Fruit fly (Drosophila melanogaster) whole organism, larva: ENCODE data around the gene Kots.

Experiments used
- noc ChIP-seq: fragments of 200-800 bp; sonication (Bioruptor generic); optimal IDR thresholded peaks from 3 replicates; lab custom pipeline; 2019; ENCODE audit warnings: missing biosample characterization, mild to moderate bottlenecking, missing genetic modification characterization, moderate library complexity

The Kots gene

dm6 chr3R:13976070-13976492 is 12.1 kb upstream of the Kots start:
- TF ChIP-seq noc (tag; lab: Kevin White, UChicago) = no peak

DNA sequence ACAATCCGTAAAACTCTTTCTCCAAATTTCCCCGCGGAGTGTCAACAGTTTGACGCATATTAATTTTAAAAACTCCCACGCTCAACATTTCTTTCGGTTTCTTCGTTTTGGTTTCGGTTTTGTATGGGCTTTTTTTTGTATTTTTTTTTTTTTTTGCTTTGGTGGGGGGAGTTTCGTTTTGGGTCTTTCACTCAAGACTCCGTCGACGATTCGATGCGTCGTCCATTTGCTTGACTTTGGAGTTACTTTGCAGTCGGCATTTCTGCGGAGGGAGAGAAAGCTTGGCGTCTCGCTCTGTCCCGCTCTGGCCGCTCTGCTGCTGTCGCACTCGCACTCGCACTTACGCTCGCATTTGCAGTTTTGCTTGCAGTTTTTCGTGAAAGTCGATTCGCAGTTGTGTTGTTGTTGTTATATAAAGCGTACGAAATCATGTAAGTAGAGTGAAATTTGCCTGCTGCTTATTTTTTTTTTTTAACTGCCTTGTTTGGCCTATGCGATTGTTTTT is 10.8 kb upstream of the Kots start:
- TF ChIP-seq noc (tag; lab: Kevin White, UChicago) = no peak

DNA sequence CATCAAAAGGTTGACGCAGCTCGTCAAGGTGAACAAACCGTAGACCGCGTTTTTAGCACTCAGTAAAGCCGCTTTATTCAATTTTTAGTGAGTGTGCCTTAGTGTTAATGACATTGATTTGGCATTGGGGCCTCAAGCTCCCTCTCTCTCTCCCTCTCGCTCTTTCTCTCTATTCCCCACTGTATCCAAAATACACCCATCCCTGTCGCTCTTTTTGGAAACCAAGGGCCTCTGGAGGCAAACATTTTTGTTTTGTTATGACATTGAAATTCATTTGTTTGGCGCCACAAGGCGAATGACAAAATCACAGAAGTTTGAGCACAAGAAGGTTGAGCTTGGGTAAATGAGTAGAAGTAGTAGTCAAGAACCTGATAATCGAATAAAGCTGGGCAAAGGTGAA is 8.7 kb upstream of the Kots start:
- TF ChIP-seq noc (tag; lab: Kevin White, UChicago) = no peak

- no peak for TF ChIP-seq noc (tag; lab: Kevin White, UChicago)
These were observed 7.9 kb upstream of the Kots start for dm6 chr3R:13971728-13972448.

DNA sequence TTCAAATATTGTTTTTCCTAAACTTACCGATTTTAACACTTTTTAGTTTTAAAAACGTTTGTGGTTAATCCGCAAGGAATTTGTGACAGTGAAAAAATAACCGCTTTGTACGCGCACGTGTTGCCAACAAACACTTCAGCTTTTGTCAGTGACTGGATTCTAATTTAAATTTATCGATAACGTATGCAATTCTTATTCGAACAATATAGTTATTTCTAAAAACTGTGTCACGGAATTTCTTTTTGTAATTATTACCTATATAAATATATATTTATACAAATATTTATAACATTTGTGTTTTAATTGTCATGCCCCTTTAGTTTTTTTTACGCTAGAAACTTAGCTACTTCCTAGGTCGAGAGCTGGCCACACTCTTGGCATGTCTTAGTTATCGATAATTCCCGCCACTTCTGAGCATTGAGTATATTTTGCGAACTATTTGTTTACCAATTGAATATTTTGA is 570 bp upstream of the Kots start, which contains the start of gene Orc2:
Orc2 (plus strand) TSS at position 373 of the 463 bp plus-strand sequence.
- TF ChIP-seq noc (tag; lab: Kevin White, UChicago) = no peak

DNA sequence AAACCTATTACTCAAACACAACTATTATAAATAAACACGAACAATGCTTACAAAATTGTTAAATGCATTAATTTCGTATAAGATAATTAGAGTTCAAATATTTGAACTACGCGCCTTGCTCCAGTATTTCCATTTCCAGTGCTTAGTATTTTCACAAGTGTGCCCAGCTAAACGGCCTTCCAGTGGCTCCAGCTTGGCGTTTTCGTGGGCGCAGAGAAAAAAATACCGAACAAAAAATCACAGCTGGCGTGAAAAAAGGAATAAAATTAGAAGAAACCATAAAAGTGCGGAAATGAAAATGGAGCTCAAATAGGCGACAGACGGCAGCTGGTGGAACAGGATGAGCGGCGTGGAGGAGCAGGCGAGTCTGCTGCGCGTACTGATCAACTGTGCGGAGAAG is 5.4 kb downstream of the Kots start, which contains the start of gene Ipp:
Ipp (plus strand) TSS at position 208 of the 400 bp plus-strand sequence.
- no peak for TF ChIP-seq noc (tag; lab: Kevin White, UChicago)

DNA sequence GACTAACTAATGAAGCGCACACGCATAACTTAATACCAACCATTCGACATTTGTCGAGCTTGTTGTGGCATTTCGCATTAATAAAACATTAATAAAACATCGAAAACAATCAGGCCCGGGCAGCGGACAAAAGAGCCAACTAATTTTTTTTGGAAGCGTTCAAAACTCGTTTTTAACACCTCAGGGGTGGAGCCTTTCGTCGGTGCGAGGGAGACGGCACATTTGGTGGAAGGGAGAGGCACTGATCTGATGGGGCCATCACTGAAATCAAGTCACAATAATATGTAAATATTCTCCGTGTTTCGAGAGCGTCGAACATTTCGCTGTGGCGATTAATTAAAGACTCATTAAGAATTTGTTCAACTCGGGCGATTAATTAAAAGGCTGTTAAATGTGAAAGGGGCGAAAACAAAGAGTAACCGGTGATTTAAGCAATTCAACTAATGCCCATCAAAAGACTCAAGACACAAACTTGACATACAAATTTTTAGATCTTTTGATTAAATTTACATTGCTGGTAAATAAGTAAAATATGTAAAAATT is 7.1 kb downstream of the Kots start:
- TF ChIP-seq noc (tag; lab: Kevin White, UChicago) = no peak

DNA sequence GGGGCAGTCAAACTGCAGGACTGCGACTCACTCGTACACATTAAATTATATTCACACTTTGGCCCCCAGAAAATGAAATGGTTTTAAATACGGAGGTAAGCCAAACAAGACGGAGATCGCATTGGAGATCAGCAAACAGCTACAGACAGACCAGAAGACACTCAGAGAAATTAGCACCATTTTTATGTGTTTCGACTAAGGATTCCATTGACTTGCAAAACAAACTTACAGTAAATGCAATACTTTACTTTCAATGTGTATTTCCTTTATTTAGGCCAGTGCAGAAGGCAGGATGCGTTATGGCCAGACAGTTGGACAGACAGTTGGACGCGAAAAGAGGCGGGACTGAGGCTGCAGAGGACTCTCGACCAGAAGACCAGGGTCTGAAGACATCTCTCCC is 8.7 kb downstream of the Kots start:
- no peak for TF ChIP-seq noc (tag; lab: Kevin White, UChicago)

- no peak for TF ChIP-seq noc (tag; lab: Kevin White, UChicago)
These were observed 11.7 kb downstream of the Kots start for dm6 chr3R:13952303-13952702.

DNA sequence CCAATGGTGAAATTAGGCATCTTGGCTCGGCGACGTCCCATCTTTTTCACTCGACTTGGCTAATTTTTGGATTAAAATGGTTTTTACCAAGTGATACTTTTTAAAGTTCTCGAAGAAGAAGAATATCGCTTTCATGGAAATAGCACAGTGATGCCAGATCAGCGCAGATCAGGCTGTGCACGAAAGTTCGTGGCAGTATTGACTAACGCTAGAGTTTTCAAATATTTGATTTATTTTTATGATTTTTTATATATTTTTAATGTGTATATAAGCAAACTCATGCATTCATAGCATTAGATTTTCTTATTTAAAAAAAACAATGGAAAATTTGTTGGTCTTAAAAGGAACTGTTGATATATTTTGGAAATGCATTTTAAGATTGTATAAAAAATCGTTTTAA is 12.9 kb downstream of the Kots start, which contains the start of gene CG9926:
CG9926 (minus strand) TSS at position 101 of the 400 bp plus-strand sequence.
- no peak for TF ChIP-seq noc (tag; lab: Kevin White, UChicago)

DNA sequence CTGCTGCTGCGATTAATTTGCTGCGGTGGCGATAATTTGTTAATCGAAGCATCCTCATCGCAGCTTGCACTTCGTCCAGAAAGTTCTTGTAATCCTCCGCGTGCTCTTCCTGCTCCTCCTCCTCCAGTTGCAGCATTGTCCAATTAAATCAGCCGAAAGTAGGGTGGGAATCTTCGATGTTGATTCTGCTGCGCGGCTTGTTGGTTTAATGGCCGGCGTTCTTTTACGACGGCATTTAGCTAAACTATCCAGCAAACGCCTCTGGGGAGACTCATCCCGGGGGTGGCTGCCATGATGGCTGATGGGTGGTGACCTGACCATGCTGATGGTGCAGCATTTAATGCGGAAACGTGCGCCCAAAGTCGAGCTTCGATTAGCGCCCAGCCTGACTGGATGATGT is 14.4 kb downstream of the Kots start:
- no peak for TF ChIP-seq noc (tag; lab: Kevin White, UChicago)

DNA sequence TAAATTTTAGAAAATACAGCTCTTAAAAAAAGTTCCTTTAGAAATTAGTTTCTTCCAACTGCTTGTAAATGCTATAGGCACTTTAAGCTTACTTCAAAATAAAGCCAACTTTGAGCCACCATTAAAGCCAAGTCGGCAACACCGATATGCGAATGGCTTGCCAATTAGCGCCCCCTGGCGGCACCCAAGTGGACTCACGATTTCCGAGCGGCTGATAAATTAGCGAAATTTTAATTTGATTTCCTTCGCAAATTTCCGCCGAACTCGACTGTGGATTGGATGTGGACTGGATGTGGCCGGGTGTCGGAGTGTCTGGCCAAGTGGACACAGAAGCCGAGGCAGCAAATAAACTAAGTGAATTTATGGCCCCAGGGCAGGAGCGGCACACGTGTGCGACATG is 15.7 kb downstream of the Kots start, which contains the start of gene CG31517:
CG31517 (plus strand) TSS at position 184 of the 400 bp plus-strand sequence.
- no peak for TF ChIP-seq noc (tag; lab: Kevin White, UChicago)

- no peak for TF ChIP-seq noc (tag; lab: Kevin White, UChicago)
These were observed 16.6 kb downstream of the Kots start for dm6 chr3R:13947415-13947814.

DNA sequence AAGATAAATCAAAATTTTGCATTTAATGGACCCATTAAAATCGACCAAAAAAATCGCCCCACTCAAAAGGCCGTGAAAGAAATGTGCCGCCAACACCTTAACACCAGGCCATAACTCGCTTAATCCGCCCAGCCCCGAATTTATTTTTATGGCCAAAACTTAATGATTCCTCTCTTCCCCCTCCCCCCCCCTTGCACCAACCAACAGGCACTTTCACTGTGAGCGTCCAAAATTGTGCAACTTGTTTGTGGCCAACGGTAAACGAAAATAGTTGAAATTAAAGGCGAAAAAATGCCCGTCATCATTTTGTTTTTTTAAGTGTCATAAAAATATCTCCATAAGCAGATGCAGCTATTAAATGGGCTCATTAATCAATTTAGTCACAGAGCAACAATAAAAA is 17.9 kb downstream of the Kots start:
- TF ChIP-seq noc (tag; lab: Kevin White, UChicago) = peak; percentile 0

dm6 chr3R:13945712-13946111 is 18.3 kb downstream of the Kots start, which contains the start of gene Art6:
Gene Art6 (minus strand): TSS chr3R:13945812.
- TF ChIP-seq noc (tag; lab: Kevin White, UChicago) = no peak

DNA sequence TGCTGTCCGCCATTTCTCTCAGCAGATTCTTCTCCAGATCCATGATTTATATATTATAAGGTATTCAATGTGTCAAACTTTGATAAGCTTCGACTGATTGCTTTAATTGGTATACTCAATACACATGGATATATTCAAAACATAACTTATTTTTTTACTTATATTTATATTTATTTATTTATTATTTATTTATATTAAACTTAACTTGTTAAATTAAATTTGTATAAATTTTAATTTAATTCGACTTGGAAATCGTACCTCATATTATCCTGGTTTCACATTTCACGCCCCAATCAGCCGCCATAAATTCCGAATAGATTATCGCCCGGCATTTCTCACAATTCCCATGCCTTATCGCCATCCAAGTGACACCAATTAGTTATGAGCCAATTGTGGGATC is 20.6 kb downstream of the Kots start, which contains the start of gene Art9:
Art9 (minus strand) TSS at position 101 of the 400 bp plus-strand sequence.
- TF ChIP-seq noc (tag; lab: Kevin White, UChicago) = no peak
